Fruit fly (Drosophila melanogaster): ENCODE results near the gene bru2.
A peak's percentile ranks its signal among the peaks of the same experiment; 100 is the strongest.

bru2 gene

DNA sequence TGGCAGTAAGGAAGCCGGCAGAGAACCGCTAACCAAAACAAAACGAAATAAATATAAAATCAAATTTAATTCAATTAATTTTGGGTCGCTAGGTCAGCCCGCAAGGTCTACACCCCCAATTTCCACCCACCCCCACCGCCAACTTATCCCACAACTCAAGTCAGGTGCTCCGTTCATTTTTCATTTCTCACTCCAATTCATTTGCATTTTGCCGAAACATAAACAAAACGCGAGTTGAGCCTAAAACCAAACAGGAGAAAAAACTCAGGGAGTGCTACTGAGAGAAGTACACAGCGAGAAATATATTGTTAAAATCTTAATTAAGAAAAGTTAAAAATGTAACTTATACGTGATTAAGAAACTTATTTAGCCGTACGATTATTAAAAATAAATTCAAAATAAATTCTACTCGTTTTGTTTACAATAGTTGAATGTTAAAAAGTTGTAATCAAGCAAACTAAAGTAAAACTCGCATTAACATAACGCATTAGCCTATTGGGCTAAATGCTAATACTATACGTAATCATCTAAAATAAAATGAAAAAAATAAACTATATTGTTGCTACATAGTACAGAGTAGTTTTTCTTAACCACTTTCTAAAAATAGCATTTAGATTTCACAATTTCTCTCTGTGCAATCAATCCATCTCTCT is 71.6 kb downstream of the bru2 start (continued):
- TF ChIP-seq so (GFP tag; IDR thresholded peaks at IDR 0.05) = no peak
- no peak for TF ChIP-seq yki (optimal IDR thresholded peaks at IDR 0.05)
- peak; percentile 55 for TF ChIP-seq CG7839 (tag; optimal IDR thresholded peaks at IDR 0.05)
- peak; percentile 72; the same call in 2 of the 3 replicates for TF ChIP-seq CG17361 (GFP tag; IDR thresholded peaks at IDR 0.05)
- TF ChIP-seq Sox100B (GFP tag; optimal IDR thresholded peaks at IDR 0.05) = peak; percentile 42
- no peak for TF ChIP-seq CG17912 (GFP tag; optimal IDR thresholded peaks at IDR 0.05)
- no peak for TF ChIP-seq CG31388 (GFP tag; optimal IDR thresholded peaks at IDR 0.05)
- TF ChIP-seq CG12391 (tag; optimal IDR thresholded peaks at IDR 0.05) = peak; percentile 46
- TF ChIP-seq CG14710 (tag; optimal IDR thresholded peaks at IDR 0.05) = peak; percentile 42
- TF ChIP-seq Dfd (GFP tag; optimal IDR thresholded peaks at IDR 0.05) = no peak
- peak; percentile 29 for TF ChIP-seq CG10267 (tag; optimal IDR thresholded peaks at IDR 0.05)
- TF ChIP-seq Hr3 (GFP tag; optimal IDR thresholded peaks at IDR 0.05) = peak; percentile 9
- peak; percentile 55 for TF ChIP-seq CG2678 (tag; optimal IDR thresholded peaks at IDR 0.05)
- TF ChIP-seq CG8388 (GFP tag; optimal IDR thresholded peaks at IDR 0.05) = peak; percentile 23
- no peak for TF ChIP-seq dan (GFP tag; IDR thresholded peaks at IDR 0.05)
- peak; percentile 46 for TF ChIP-seq CoRest (tag; optimal IDR thresholded peaks at IDR 0.05)
- TF ChIP-seq CG17829 (tag; optimal IDR thresholded peaks at IDR 0.05) = peak; percentile 11
- peak; percentile 34 for TF ChIP-seq CG8924 (tag; optimal IDR thresholded peaks at IDR 0.05)
- peak; percentile 13 for TF ChIP-seq bcd (GFP tag; optimal IDR thresholded peaks at IDR 0.05)
- TF ChIP-seq Sox102F (GFP tag; optimal IDR thresholded peaks at IDR 0.05) = peak; percentile 42
- peak; percentile 66; the same call in 2 of the 3 replicates for TF ChIP-seq z (GFP tag; IDR thresholded peaks at IDR 0.05)
- TF ChIP-seq ac (GFP tag; optimal IDR thresholded peaks at IDR 0.05) = no peak
- peak in 1 of 2 experiments; percentile 44 for TF ChIP-seq Hr51 (GFP tag; optimal IDR thresholded peaks at IDR 0.05)
- TF ChIP-seq phol (tag; optimal IDR thresholded peaks at IDR 0.05) = peak; percentile 46
- no peak for TF ChIP-seq unc-4 (GFP tag; IDR thresholded peaks at IDR 0.05; ENCODE audit: partially characterized antibody)
- peak; percentile 37; the same call in 1 of the 3 replicates for TF ChIP-seq row (GFP tag; IDR thresholded peaks at IDR 0.05)
- TF ChIP-seq PHDP (tag; optimal IDR thresholded peaks at IDR 0.05) = peak; percentile 43
- TF ChIP-seq ind (GFP tag; optimal IDR thresholded peaks at IDR 0.05) = no peak
- TF ChIP-seq tio (GFP tag; optimal IDR thresholded peaks at IDR 0.05) = peak; percentile 3
- TF ChIP-seq chinmo (GFP tag; IDR thresholded peaks at IDR 0.05; ENCODE audit: partially characterized antibody) = 0 out of 4 replicates have a peak, but pooled peaks have one; percentile 58
- peak; percentile 14 for TF ChIP-seq CG3281 (GFP tag; optimal IDR thresholded peaks at IDR 0.05)
- TF ChIP-seq CG18262 (tag; optimal IDR thresholded peaks at IDR 0.05) = peak; percentile 63
- peak; percentile 6 for TF ChIP-seq lab (GFP tag; optimal IDR thresholded peaks at IDR 0.05)
- no peak for TF ChIP-seq trh (GFP tag; optimal IDR thresholded peaks at IDR 0.05)
- TF ChIP-seq Meics (GFP tag; optimal IDR thresholded peaks at IDR 0.05) = peak; percentile 48
- peak in 1 of 3 experiments; percentile 61 for TF ChIP-seq lola (GFP tag; optimal IDR thresholded peaks at IDR 0.05)
- peak; percentile 21 for TF ChIP-seq unpg (GFP tag; optimal IDR thresholded peaks at IDR 0.05)
- TF ChIP-seq NFAT (GFP tag; IDR thresholded peaks at IDR 0.05) = no peak
- 0 out of 2 replicates have a peak, but pooled peaks have one; percentile 5 for TF ChIP-seq vvl (GFP tag; IDR thresholded peaks at IDR 0.05)
- TF ChIP-seq CG2120 (GFP tag; optimal IDR thresholded peaks at IDR 0.05) = peak; percentile 37
- TF ChIP-seq Nf-YB (GFP tag; optimal IDR thresholded peaks at IDR 0.05) = peak; percentile 14
- TF ChIP-seq tll (GFP tag; optimal IDR thresholded peaks at IDR 0.05) = no peak
- peak; percentile 30 for TF ChIP-seq Oli (tag; optimal IDR thresholded peaks at IDR 0.05)
- TF ChIP-seq CG7556 (GFP tag; optimal IDR thresholded peaks at IDR 0.05) = peak; percentile 59
- TF ChIP-seq stwl (tag; optimal IDR thresholded peaks at IDR 0.05) = no peak
- peak; percentile 62 for TF ChIP-seq CG9727 (GFP tag; optimal IDR thresholded peaks at IDR 0.05)
- TF ChIP-seq CG1603 (tag; optimal IDR thresholded peaks at IDR 0.05) = no peak
- no peak; the same call in 1 of the 2 replicates for TF ChIP-seq CG32532 (GFP tag; IDR thresholded peaks at IDR 0.05)

Data from whole organism, embryonic.